Worm (Caenorhabditis elegans) whole organism, early embryonic: ENCODE results near the gene col-115.

ENCODE experiments used
- B0310.2 ChIP-seq: sonication (generic microtip); optimal IDR thresholded peaks from 2 replicates; lab custom pipeline; 2016; ENCODE audit warnings: mild to moderate bottlenecking, missing genetic modification characterization, missing compliant biosample characterization
- F13C5.2 ChIP-seq: sonication (generic microtip); optimal IDR thresholded peaks from 2 replicates; lab custom pipeline; 2017; ENCODE audit warnings: mild to moderate bottlenecking, missing genetic modification characterization, inconsistent platforms, missing compliant biosample characterization
- aly-1 ChIP-seq: sonication (generic microtip); optimal IDR thresholded peaks from 2 replicates; lab custom pipeline; 2016; ENCODE audit warnings: missing genetic modification characterization, missing compliant biosample characterization
- ama-1 ChIP-seq: fragments of 150-350 bp; optimal IDR thresholded peaks from 2 replicates; lab custom pipeline; 2014
- ceh-13 ChIP-seq: fragments of 200-800 bp; sonication (Bioruptor generic); optimal IDR thresholded peaks from 2 replicates; lab custom pipeline; 2018; ENCODE audit warnings: mild to moderate bottlenecking, missing genetic modification characterization, missing compliant biosample characterization
- ceh-36 ChIP-seq: sonication (generic microtip); optimal IDR thresholded peaks from 2 replicates; lab custom pipeline; 2016; ENCODE audit warnings: missing genetic modification characterization, inconsistent platforms, missing compliant biosample characterization
- ets-7 ChIP-seq: sonication (generic microtip); optimal IDR thresholded peaks from 2 replicates; lab custom pipeline; 2016; ENCODE audit warnings: missing genotype, missing genetic modification characterization, missing compliant biosample characterization
- flt-1 ChIP-seq: fragments of 200-800 bp; sonication (Bioruptor generic); IDR thresholded peaks from 2 replicates; pipeline ENCODE4 v1.3.6; 2022; ENCODE audit warnings: missing genetic modification characterization, missing compliant biosample characterization
- hmbx-1 ChIP-seq: sonication (generic microtip); optimal IDR thresholded peaks from 2 replicates; lab custom pipeline; 2016; ENCODE audit warnings: mild to moderate bottlenecking, missing genetic modification characterization, missing compliant biosample characterization
- hmg-4 ChIP-seq: fragments of 200-800 bp; sonication (Bioruptor generic); optimal IDR thresholded peaks from 2 replicates; lab custom pipeline; 2018; ENCODE audit warnings: mild to moderate bottlenecking, missing genetic modification characterization, missing compliant biosample characterization
- hnd-1 ChIP-seq: sonication (generic microtip); optimal IDR thresholded peaks from 2 replicates; lab custom pipeline; 2016; ENCODE audit warnings: missing genetic modification characterization, missing compliant biosample characterization
- pes-1 ChIP-seq: fragments of 200-800 bp; sonication (Bioruptor generic); IDR thresholded peaks from 2 replicates; pipeline ENCODE4 v1.3.6; 2022; ENCODE audit warnings: missing genetic modification reagents, missing genetic modification characterization, missing compliant biosample characterization
- scrt-1 ChIP-seq: fragments of 200-800 bp; sonication (Bioruptor generic); IDR thresholded peaks from 2 replicates; pipeline ENCODE4 v1.3.6; 2022; ENCODE audit warnings: missing genetic modification characterization, missing compliant biosample characterization
- sea-1 ChIP-seq: fragments of 200-800 bp; sonication (Bioruptor generic); conservative IDR thresholded peaks from 2 replicates; pipeline ENCODE4 v1.3.6; 2022; ENCODE audit warnings: missing genetic modification characterization, missing compliant biosample characterization
- tbx-11 ChIP-seq: fragments of 200-800 bp; sonication (Bioruptor generic); IDR thresholded peaks from 2 replicates; pipeline ENCODE4 v1.3.6; 2022; ENCODE audit warnings: missing genetic modification characterization, missing compliant biosample characterization
- tbx-37 ChIP-seq: fragments of 200-800 bp; sonication (Bioruptor generic); conservative IDR thresholded peaks from 2 replicates; pipeline ENCODE4 v1.3.6; 2022; ENCODE audit warnings: missing genetic modification reagents, missing genetic modification characterization, missing compliant biosample characterization
- tra-4 ChIP-seq: sonication (generic microtip); optimal IDR thresholded peaks from 2 replicates; lab custom pipeline; 2017; ENCODE audit warnings: missing genetic modification characterization, missing compliant biosample characterization

col-115 gene

DNA sequence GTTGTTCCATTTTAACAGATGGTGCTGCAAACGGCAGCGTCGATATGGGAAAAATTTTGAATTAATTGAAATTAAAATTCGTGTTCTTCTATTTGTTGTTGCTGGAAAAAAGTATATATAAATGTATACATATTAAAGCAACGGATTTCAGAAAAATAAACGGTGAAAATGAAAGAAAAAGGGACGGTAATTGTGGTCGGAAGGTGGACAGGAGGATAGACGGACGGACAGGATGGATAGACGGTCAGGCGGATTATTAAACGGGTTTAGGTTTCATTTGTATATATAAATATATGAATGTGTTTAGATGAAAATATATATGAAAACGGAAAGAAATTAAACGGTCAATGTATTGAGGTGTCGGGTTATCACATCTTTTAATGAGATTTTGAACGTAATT, 40.9 kb downstream of the col-115 start, which contains the start of gene nhr-31:
TSS of gene nhr-31 (minus strand) at position 101 of the 400 bp plus-strand sequence.
- TF ChIP-seq F13C5.2 (tag; lab: Kevin White, UChicago) (no peak), hmbx-1 (tag; lab: Kevin White, UChicago) (no peak), tbx-11 (GFP tag; lab: Robert Waterston, UW) (no peak), ceh-13 (GFP tag; lab: Kevin White, UChicago) (no peak), tra-4 (tag; lab: Kevin White, UChicago) (no peak), aly-1 (tag; lab: Kevin White, UChicago) (no peak), ama-1 (lab: Kevin White, UChicago) (no peak), ceh-36 (tag; lab: Kevin White, UChicago) (no peak)

DNA sequence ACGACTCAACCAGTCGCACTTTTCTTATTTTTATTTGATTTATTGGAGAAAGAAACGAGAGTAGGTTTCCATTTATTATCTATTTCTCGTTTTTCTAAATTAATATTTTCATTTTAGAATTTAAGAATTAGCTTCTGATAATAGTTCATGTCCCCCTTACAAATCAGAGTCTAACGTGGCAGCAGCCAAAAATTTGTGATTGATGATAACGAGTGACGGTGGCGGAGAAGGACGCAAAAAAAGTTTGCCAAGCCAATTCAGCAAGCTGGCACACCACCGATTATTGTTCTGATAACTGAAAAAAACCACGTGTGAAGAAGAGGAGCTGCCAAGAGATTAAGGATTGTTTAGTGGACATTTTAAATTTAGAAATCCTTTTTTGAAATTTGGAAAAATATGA, 41.6 kb downstream of the col-115 start:
- TF ChIP-seq hmg-4 (GFP tag; lab: Kevin White, UChicago) (no peak), scrt-1 (GFP tag; lab: Robert Waterston, UW) (no peak), ets-7 (tag; lab: Kevin White, UChicago) (no peak), B0310.2 (tag; lab: Kevin White, UChicago) (no peak), flt-1 (GFP tag; lab: Robert Waterston, UW) (no peak), aly-1 (tag; lab: Kevin White, UChicago) (no peak), hnd-1 (tag; lab: Kevin White, UChicago) (no peak), pes-1 (GFP tag; lab: Robert Waterston, UW) (no peak), ceh-13 (GFP tag; lab: Kevin White, UChicago) (no peak), sea-1 (GFP tag; lab: Robert Waterston, UW) (no peak), hmbx-1 (tag; lab: Kevin White, UChicago) (no peak), ama-1 (lab: Kevin White, UChicago) (no peak), tbx-11 (GFP tag; lab: Robert Waterston, UW) (no peak), tra-4 (tag; lab: Kevin White, UChicago) (no peak), ceh-36 (tag; lab: Kevin White, UChicago) (no peak), F13C5.2 (tag; lab: Kevin White, UChicago) (no peak)

DNA sequence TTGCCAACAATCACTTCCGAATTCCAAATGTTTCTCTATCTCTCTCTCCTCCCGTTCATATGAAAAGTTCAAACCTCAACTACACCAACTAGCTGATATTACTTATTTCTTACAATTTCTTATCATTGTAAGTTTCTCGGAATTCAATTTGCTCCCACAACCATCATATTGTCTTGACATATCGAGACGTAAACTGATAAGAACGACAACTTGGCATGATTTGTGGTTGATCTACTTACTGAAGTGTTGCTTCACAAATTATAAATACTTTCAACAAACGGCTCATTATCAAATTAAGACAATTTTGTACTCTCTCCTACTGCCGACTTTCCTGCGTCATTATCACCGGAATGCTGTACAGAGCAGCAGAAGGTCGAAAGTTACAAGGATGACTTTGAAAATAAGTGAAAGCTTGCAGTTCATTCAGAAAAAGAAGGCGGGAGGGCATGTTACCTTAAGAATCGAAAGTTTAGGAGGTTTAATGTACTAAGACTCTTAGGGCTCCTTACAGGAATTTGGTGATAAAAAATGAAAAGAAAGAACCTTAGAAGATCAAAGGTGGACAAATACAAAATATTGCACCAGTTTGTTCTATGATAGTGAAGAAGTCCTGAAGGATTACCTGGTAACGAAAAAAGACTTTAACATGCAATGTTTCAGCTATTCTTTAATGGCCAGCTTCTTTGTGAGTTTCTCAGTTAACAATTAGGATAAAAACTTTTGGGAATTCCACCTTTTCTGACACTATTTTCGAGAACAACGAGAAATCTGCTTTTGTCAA, 43.8 kb downstream of the col-115 start:
- no peak for TF ChIP-seq aly-1 (tag; lab: Kevin White, UChicago)
- no peak for TF ChIP-seq tbx-37 (GFP tag; lab: Robert Waterston, UW)
- TF ChIP-seq scrt-1 (GFP tag; lab: Robert Waterston, UW) = no peak
- TF ChIP-seq hnd-1 (tag; lab: Kevin White, UChicago) = no peak
- TF ChIP-seq ama-1 (lab: Kevin White, UChicago) = no peak
- no peak for TF ChIP-seq ets-7 (tag; lab: Kevin White, UChicago)
- TF ChIP-seq ceh-13 (GFP tag; lab: Kevin White, UChicago) = no peak
- TF ChIP-seq F13C5.2 (tag; lab: Kevin White, UChicago) = no peak
- no peak for TF ChIP-seq hmbx-1 (tag; lab: Kevin White, UChicago)
- no peak for TF ChIP-seq tra-4 (tag; lab: Kevin White, UChicago)
- TF ChIP-seq hmg-4 (GFP tag; lab: Kevin White, UChicago) = no peak
- TF ChIP-seq B0310.2 (tag; lab: Kevin White, UChicago) = no peak
- TF ChIP-seq tbx-11 (GFP tag; lab: Robert Waterston, UW) = no peak
- TF ChIP-seq flt-1 (GFP tag; lab: Robert Waterston, UW) = no peak
- TF ChIP-seq pes-1 (GFP tag; lab: Robert Waterston, UW) = no peak
- no peak for TF ChIP-seq ceh-36 (tag; lab: Kevin White, UChicago)
- TF ChIP-seq sea-1 (GFP tag; lab: Robert Waterston, UW) = no peak

- no peak for TF ChIP-seq ceh-13 (GFP tag; lab: Kevin White, UChicago)
- TF ChIP-seq tbx-11 (GFP tag; lab: Robert Waterston, UW) = no peak
- no peak for TF ChIP-seq tra-4 (tag; lab: Kevin White, UChicago)
- no peak for TF ChIP-seq tbx-37 (GFP tag; lab: Robert Waterston, UW)
Observed at ce11 chrIV:8034182-8034581, 45.7 kb downstream of the col-115 start.

- TF ChIP-seq ceh-36 (tag; lab: Kevin White, UChicago) (no peak), tbx-11 (GFP tag; lab: Robert Waterston, UW) (no peak), ceh-13 (GFP tag; lab: Kevin White, UChicago) (no peak), hnd-1 (tag; lab: Kevin White, UChicago) (no peak), tbx-37 (GFP tag; lab: Robert Waterston, UW) (no peak), scrt-1 (GFP tag; lab: Robert Waterston, UW) (no peak), ets-7 (tag; lab: Kevin White, UChicago) (no peak), flt-1 (GFP tag; lab: Robert Waterston, UW) (no peak), F13C5.2 (tag; lab: Kevin White, UChicago) (no peak), B0310.2 (tag; lab: Kevin White, UChicago) (no peak)
Observed at ce11 chrIV:8036492-8036891, 48.0 kb downstream of the col-115 start.

DNA sequence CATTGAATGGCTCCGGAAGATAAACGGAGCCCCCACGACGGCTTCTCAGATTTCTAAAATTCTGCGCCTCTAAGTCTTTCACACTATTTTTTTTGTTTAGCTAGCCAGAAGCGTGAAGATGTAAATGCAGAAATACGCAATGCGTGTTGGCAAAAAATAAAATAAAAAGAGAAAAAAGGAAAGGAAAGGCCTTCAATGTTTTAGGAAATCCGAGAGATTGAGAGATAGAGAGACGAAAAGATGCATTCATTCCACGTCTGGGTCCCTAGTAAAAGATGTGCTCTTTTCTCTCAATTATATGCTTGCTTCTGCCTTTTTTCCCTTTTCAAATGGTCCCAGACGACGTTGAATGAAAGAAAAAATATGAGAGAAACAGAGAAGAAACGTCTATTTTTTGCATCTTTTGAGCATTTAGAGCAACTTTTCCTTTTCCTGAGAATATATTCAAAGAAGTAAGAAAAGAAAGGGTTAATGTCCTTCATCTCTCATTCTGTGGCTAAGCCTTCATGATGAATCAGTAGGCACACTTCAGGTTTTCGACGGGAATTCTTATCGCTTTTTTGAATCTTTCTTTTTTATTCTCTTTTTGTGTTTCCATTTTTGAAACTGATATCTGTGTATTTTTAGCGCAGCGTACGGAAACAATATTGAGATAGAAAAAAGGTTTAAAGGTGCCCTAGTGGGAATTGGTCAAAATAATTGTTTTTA, 52.3 kb downstream of the col-115 start:
- TF ChIP-seq pes-1 (GFP tag; lab: Robert Waterston, UW) = no peak
- TF ChIP-seq ama-1 (lab: Kevin White, UChicago) = no peak
- no peak for TF ChIP-seq hmbx-1 (tag; lab: Kevin White, UChicago)
- no peak for TF ChIP-seq ceh-13 (GFP tag; lab: Kevin White, UChicago)
- TF ChIP-seq ets-7 (tag; lab: Kevin White, UChicago) = no peak
- no peak for TF ChIP-seq hnd-1 (tag; lab: Kevin White, UChicago)
- no peak for TF ChIP-seq tbx-11 (GFP tag; lab: Robert Waterston, UW)
- TF ChIP-seq aly-1 (tag; lab: Kevin White, UChicago) = no peak
- TF ChIP-seq scrt-1 (GFP tag; lab: Robert Waterston, UW) = no peak
- TF ChIP-seq sea-1 (GFP tag; lab: Robert Waterston, UW) = no peak
- TF ChIP-seq hmg-4 (GFP tag; lab: Kevin White, UChicago) = no peak
- TF ChIP-seq tra-4 (tag; lab: Kevin White, UChicago) = no peak
- TF ChIP-seq tbx-37 (GFP tag; lab: Robert Waterston, UW) = no peak
